Fruit fly (Drosophila melanogaster) whole organism, embryonic: ENCODE data around the gene CG34180.

Experiments used
- Atf-2 ChIP-seq: fragments of 200-800 bp; sonication (Bioruptor generic); optimal IDR thresholded peaks from 2 replicates; lab custom pipeline; 2016; ENCODE audit warnings: missing biosample characterization, missing genetic modification characterization
- BEAF-32 ChIP-seq: fragments of 200-800 bp; sonication (Bioruptor generic); optimal IDR thresholded peaks from 3 replicates; lab custom pipeline; 2017; ENCODE audit warnings: missing biosample characterization, missing genetic modification characterization, mild to moderate bottlenecking, moderate library complexity, missing genetic modification reagents
- Bdp1 ChIP-seq: fragments of 200-800 bp; sonication (Bioruptor generic); optimal IDR thresholded peaks from 3 replicates; lab custom pipeline; 2016; ENCODE audit warnings: missing biosample characterization, missing genetic modification characterization
- CG10274 ChIP-seq: fragments of 200-800 bp; sonication (Bioruptor generic); optimal IDR thresholded peaks from 3 replicates; lab custom pipeline; 2017; ENCODE audit warnings: missing biosample characterization, mild to moderate bottlenecking, missing genetic modification characterization
- CG10462 ChIP-seq: fragments of 200-800 bp; sonication (Bioruptor generic); optimal IDR thresholded peaks from 2 replicates; lab custom pipeline; 2016; ENCODE audit warnings: missing biosample characterization, missing genetic modification characterization
- CG11093 ChIP-seq: fragments of 200-800 bp; sonication (Bioruptor generic); IDR thresholded peaks from 3 replicates; pipeline ENCODE4 v1.3.6; 2022; ENCODE audit warnings: missing biosample characterization, missing genetic modification characterization
- CG13287 ChIP-seq: fragments of 200-800 bp; sonication (Bioruptor generic); IDR thresholded peaks from 2 replicates; pipeline ENCODE4 v1.3.6; 2022; ENCODE audit warnings: missing biosample characterization, missing genetic modification characterization; ENCODE audit not compliant: partially characterized antibody
- CG14667 ChIP-seq: fragments of 200-800 bp; sonication (Bioruptor generic); IDR thresholded peaks from 2 replicates; pipeline ENCODE4 v1.3.6; 2022; ENCODE audit warnings: missing biosample characterization, missing genetic modification characterization
- CG15011 ChIP-seq: fragments of 200-800 bp; sonication (Bioruptor generic); optimal IDR thresholded peaks from 3 replicates; lab custom pipeline; 2018; ENCODE audit warnings: missing biosample characterization, mild to moderate bottlenecking, missing genetic modification characterization
- CG1647 ChIP-seq: fragments of 200-800 bp; sonication (Bioruptor generic); optimal IDR thresholded peaks from 3 replicates; lab custom pipeline; 2016; ENCODE audit warnings: missing biosample characterization, missing genetic modification characterization
- CG18011 ChIP-seq: fragments of 200-800 bp; sonication (Bioruptor generic); optimal IDR thresholded peaks from 2 replicates; lab custom pipeline; 2017; ENCODE audit warnings: missing biosample characterization, missing genetic modification characterization, mild to moderate bottlenecking, moderate library complexity, missing genotype
- CG4360 ChIP-seq: fragments of 200-800 bp; sonication (Bioruptor generic); IDR thresholded peaks from 2 replicates; pipeline ENCODE4 v1.3.6; 2022; ENCODE audit warnings: missing biosample characterization, missing genetic modification characterization
- CG5245 ChIP-seq: fragments of 200-800 bp; sonication (Bioruptor generic); optimal IDR thresholded peaks from 3 replicates; lab custom pipeline; 2016; ENCODE audit warnings: missing biosample characterization, missing genetic modification characterization
- CG6791 ChIP-seq: fragments of 200-800 bp; sonication (Bioruptor generic); IDR thresholded peaks from 3 replicates; pipeline ENCODE4 v1.3.6; 2022; ENCODE audit warnings: missing biosample characterization, missing genetic modification characterization; ENCODE audit not compliant: partially characterized antibody
- CG7786 ChIP-seq: fragments of 200-800 bp; sonication (Bioruptor generic); optimal IDR thresholded peaks from 2 replicates; lab custom pipeline; 2016; ENCODE audit warnings: missing biosample characterization, missing genetic modification characterization
- CG7963 ChIP-seq: fragments of 200-800 bp; sonication (Bioruptor generic); IDR thresholded peaks from 3 replicates; pipeline ENCODE4 v1.3.6; 2022; ENCODE audit warnings: missing biosample characterization, missing genetic modification characterization; ENCODE audit not compliant: partially characterized antibody
- CG7987 ChIP-seq: fragments of 200-800 bp; sonication (Bioruptor generic); optimal IDR thresholded peaks from 2 replicates; lab custom pipeline; 2018; ENCODE audit warnings: missing biosample characterization, mild to moderate bottlenecking, missing genetic modification characterization, moderate library complexity
- CG8388 ChIP-seq: fragments of 200-800 bp; sonication (Bioruptor generic); optimal IDR thresholded peaks from 2 replicates; lab custom pipeline; 2019; ENCODE audit warnings: missing biosample characterization, mild to moderate bottlenecking, missing genetic modification characterization, moderate library complexity
- CG8478 ChIP-seq: fragments of >200 bp; optimal IDR thresholded peaks from 2 replicates; lab custom pipeline; 2018
- CG9797 ChIP-seq: fragments of 200-800 bp; sonication (Bioruptor generic); optimal IDR thresholded peaks from 3 replicates; lab custom pipeline; 2018; ENCODE audit warnings: missing biosample characterization, mild to moderate bottlenecking, missing genetic modification characterization
- CG9817 ChIP-seq: fragments of 200-800 bp; sonication (Bioruptor generic); optimal IDR thresholded peaks from 2 replicates; lab custom pipeline; 2018; ENCODE audit warnings: missing biosample characterization, mild to moderate bottlenecking, missing genetic modification characterization, moderate library complexity
- Fer1 ChIP-seq: fragments of 200-800 bp; sonication (Bioruptor generic); optimal IDR thresholded peaks from 2 replicates; lab custom pipeline; 2017; ENCODE audit warnings: missing biosample characterization, mild to moderate bottlenecking, missing genetic modification characterization
- Hr39 ChIP-seq: fragments of >200 bp; optimal IDR thresholded peaks from 2 replicates; lab custom pipeline; 2017
- Hsf ChIP-seq: fragments of 200-800 bp; sonication (Bioruptor generic); optimal IDR thresholded peaks from 3 replicates; lab custom pipeline; 2016; ENCODE audit warnings: missing biosample characterization, missing genetic modification characterization
- Myb ChIP-seq: fragments of 200-800 bp; sonication (Bioruptor generic); optimal IDR thresholded peaks from 2 replicates; lab custom pipeline; 2016; ENCODE audit warnings: missing biosample characterization, missing genetic modification characterization
- NK7.1 ChIP-seq: fragments of 200-800 bp; sonication (Bioruptor generic); optimal IDR thresholded peaks from 3 replicates; lab custom pipeline; 2016; ENCODE audit warnings: missing biosample characterization, missing genetic modification characterization
- Sin3A ChIP-seq: fragments of >200 bp; optimal IDR thresholded peaks from 2 replicates; lab custom pipeline; 2018
- Six4 ChIP-seq: fragments of 200-800 bp; sonication (Bioruptor generic); optimal IDR thresholded peaks from 2 replicates; lab custom pipeline; 2016; ENCODE audit warnings: missing biosample characterization, missing genetic modification characterization
- ab ChIP-seq: fragments of 200-800 bp; sonication (Bioruptor generic); optimal IDR thresholded peaks from 2 replicates; lab custom pipeline; 2016; ENCODE audit warnings: missing biosample characterization, missing genetic modification characterization
- az2 ChIP-seq: fragments of 200-800 bp; sonication (Bioruptor generic); optimal IDR thresholded peaks from 3 replicates; lab custom pipeline; 2016; ENCODE audit warnings: missing biosample characterization, missing genetic modification characterization
- chm ChIP-seq: fragments of 200-800 bp; sonication (Bioruptor generic); IDR thresholded peaks from 2 replicates; pipeline ENCODE4 v1.3.6; 2022; ENCODE audit warnings: missing biosample characterization, missing genetic modification characterization
- cwo ChIP-seq: fragments of 200-800 bp; sonication (Bioruptor generic); optimal IDR thresholded peaks from 3 replicates; lab custom pipeline; 2017; ENCODE audit warnings: missing biosample characterization, missing genetic modification characterization, mild to moderate bottlenecking, moderate library complexity, missing genetic modification reagents
- dysf ChIP-seq: fragments of 200-800 bp; sonication (Bioruptor generic); IDR thresholded peaks from 3 replicates; pipeline ENCODE4 v1.3.6; 2022; ENCODE audit warnings: missing biosample characterization, missing genetic modification characterization
- gcm2 ChIP-seq: fragments of 200-800 bp; sonication (Bioruptor generic); optimal IDR thresholded peaks from 2 replicates; lab custom pipeline; 2016; ENCODE audit warnings: missing biosample characterization, missing genetic modification characterization
- grn ChIP-seq: fragments of 200-800 bp; sonication (Bioruptor generic); optimal IDR thresholded peaks from 3 replicates; lab custom pipeline; 2017; ENCODE audit warnings: missing biosample characterization, missing genetic modification characterization
- gro ChIP-seq: fragments of 200-800 bp; sonication (Bioruptor generic); optimal IDR thresholded peaks from 2 replicates; lab custom pipeline; 2016; ENCODE audit warnings: missing biosample characterization, missing genetic modification characterization
- gsb-n ChIP-seq: fragments of 200-800 bp; sonication (Bioruptor generic); optimal IDR thresholded peaks from 3 replicates; lab custom pipeline; 2018; ENCODE audit warnings: missing biosample characterization, mild to moderate bottlenecking, missing genetic modification characterization
- h ChIP-seq: fragments of >200 bp; optimal IDR thresholded peaks from 2 replicates; lab custom pipeline; 2017
- inv ChIP-seq: fragments of 200-800 bp; sonication (Bioruptor generic); IDR thresholded peaks from 2 replicates; pipeline ENCODE4 v1.3.6; 2022; ENCODE audit warnings: missing biosample characterization, missing genetic modification characterization; ENCODE audit not compliant: partially characterized antibody
- jing ChIP-seq: fragments of 200-800 bp; sonication (Bioruptor generic); optimal IDR thresholded peaks from 2 replicates; lab custom pipeline; 2018; ENCODE audit warnings: missing biosample characterization, mild to moderate bottlenecking, missing genetic modification characterization
- klu ChIP-seq: fragments of 200-800 bp; sonication (Bioruptor generic); IDR thresholded peaks from 2 replicates; pipeline ENCODE4 v1.3.6; 2022; ENCODE audit warnings: missing biosample characterization, missing genetic modification characterization
- nau ChIP-seq: fragments of 200-800 bp; sonication (Bioruptor generic); optimal IDR thresholded peaks from 3 replicates; lab custom pipeline; 2017; ENCODE audit warnings: missing biosample characterization, mild to moderate bottlenecking, missing genetic modification characterization, missing genetic modification reagents
- oc ChIP-seq: fragments of 200-800 bp; sonication (Bioruptor generic); optimal IDR thresholded peaks from 2 replicates; lab custom pipeline; 2018; ENCODE audit warnings: missing biosample characterization, mild to moderate bottlenecking, missing genetic modification characterization, moderate library complexity
- pan ChIP-seq, 4 experiments: fragments of >200 bp in 3 of 4; fragments of 200-800 bp in 1 of 4; sonication (Bioruptor generic) in 1 of 4; optimal IDR thresholded peaks in 3 of 4; IDR thresholded peaks in 1 of 4; 2 replicates each; pipeline versions ENCODE4 v1.3.6 to Lab custom; 2017 to 2022; ENCODE audit warnings: missing biosample characterization in 2 of 4, missing genetic modification characterization in 2 of 4, mixed read lengths in 1 of 4
- prd ChIP-seq, 3 experiments: fragments of >200 bp in 2 of 3; fragments of 200-800 bp in 1 of 3; sonication (Bioruptor generic) in 1 of 3; optimal IDR thresholded peaks in 2 of 3; IDR thresholded peaks in 1 of 3; 2 replicates in 2 of 3; 3 replicates in 1 of 3; pipeline versions ENCODE4 v1.3.6 to Lab custom; 2017 to 2022; ENCODE audit warnings: missing biosample characterization in 1 of 3, missing genetic modification characterization in 1 of 3
- sd ChIP-seq: fragments of 200-800 bp; sonication (Bioruptor generic); optimal IDR thresholded peaks from 3 replicates; lab custom pipeline; 2018; ENCODE audit warnings: missing biosample characterization, mild to moderate bottlenecking, missing genetic modification characterization, moderate library complexity
- sob ChIP-seq: fragments of 200-800 bp; sonication (Bioruptor generic); IDR thresholded peaks from 2 replicates; pipeline ENCODE4 v1.3.6; 2022; ENCODE audit warnings: missing biosample characterization, missing genetic modification characterization
- toy ChIP-seq: fragments of 200-800 bp; sonication (Bioruptor generic); IDR thresholded peaks from 2 replicates; pipeline ENCODE4 v1.3.6; 2022; ENCODE audit warnings: missing biosample characterization, missing genetic modification characterization
- tx ChIP-seq: fragments of 200-800 bp; sonication (Bioruptor generic); optimal IDR thresholded peaks from 2 replicates; lab custom pipeline; 2016; ENCODE audit warnings: missing biosample characterization, missing genetic modification characterization
- yki ChIP-seq: fragments of >200 bp; optimal IDR thresholded peaks from 3 replicates; lab custom pipeline; 2018

Gene CG34180

DNA sequence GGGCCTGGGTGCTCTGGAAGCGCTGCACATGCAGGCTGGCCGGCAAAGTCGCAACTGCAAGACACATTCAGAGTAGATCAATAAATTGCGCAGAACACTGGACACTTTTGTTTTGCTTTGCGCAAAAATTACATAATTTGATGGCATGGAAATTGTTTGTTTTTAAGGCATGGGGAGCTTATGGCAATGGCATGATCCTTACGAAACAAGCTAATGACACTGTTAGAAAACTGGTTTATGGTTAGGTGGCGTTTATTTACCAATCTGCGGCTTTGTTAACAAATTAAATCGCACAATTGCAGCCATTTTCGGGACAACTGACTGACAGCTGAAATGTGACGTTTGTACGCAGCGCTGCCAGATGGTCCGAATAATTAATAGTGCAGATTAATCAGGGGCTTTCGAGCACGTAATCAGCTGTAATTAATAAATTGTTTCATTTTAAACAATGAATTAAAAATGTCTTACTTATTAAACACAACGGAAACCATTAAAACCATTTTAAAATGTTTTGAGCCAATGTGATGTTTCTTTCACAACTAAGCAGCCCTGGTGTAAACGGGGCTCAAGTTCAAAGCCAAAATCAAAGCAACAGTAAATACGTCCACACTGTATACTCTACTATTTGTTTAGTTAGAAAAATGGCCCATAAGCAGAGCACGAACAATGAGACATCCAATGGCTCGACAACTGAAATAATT lies 2.2 kb downstream of the CG34180 start, which contains the start of the genes ND-51 and CG13994 (continued):
- TF ChIP-seq CG18011 (GFP tag; lab: Kevin White, UChicago) (peak; percentile 63), CG5245 (GFP tag; lab: Kevin White, UChicago) (peak; percentile 85), h (lab: Kevin White, UChicago) (no peak), CG7963 (GFP tag; lab: Robert Waterston, UW) (0 out of 3 replicates have a peak, but pooled peaks have one; percentile 1), nau (no peak), CG4360 (GFP tag; lab: Robert Waterston, UW) (0 out of 2 replicates have a peak, but pooled peaks have one; percentile 45), oc (tag; lab: Kevin White, UChicago) (peak; percentile 78), prd (optimal IDR thresholded peaks at IDR 0.05; lab: Kevin White, UChicago) (no peak), prd (GFP tag; IDR thresholded peaks at IDR 0.05; lab: Robert Waterston, UW) (peak; percentile 86), gcm2 (GFP tag; lab: Kevin White, UChicago) (peak; percentile 2), Hr39 (lab: Kevin White, UChicago) (no peak), chm (GFP tag; lab: Robert Waterston, UW) (peak; percentile 70; the same call in 1 of the 2 replicates), CG1647 (peak; percentile 83), yki (lab: Kevin White, UChicago) (no peak), CG10274 (GFP tag; lab: Kevin White, UChicago) (peak; percentile 17), CG9817 (tag; lab: Kevin White, UChicago) (peak; percentile 87), CG7786 (GFP tag; lab: Kevin White, UChicago) (peak; percentile 73), NK7.1 (GFP tag; lab: Kevin White, UChicago) (peak; percentile 57), klu (GFP tag; lab: Robert Waterston, UW) (peak; percentile 71), Myb (peak; percentile 68), tx (GFP tag; lab: Kevin White, UChicago) (peak; percentile 88), CG8478 (lab: Kevin White, UChicago) (no peak), Sin3A (lab: Kevin White, UChicago) (peak; percentile 87), CG9797 (peak; percentile 83), BEAF-32 (peak; percentile 58), gsb-n (tag; lab: Kevin White, UChicago) (no peak), Fer1 (peak; percentile 79), Atf-2 (GFP tag; lab: Kevin White, UChicago) (peak; percentile 85), toy (GFP tag; lab: Robert Waterston, UW) (peak; percentile 45; the same call in 1 of the 2 replicates), ab (peak; percentile 1), sob (peak; percentile 91), CG15011 (GFP tag; lab: Kevin White, UChicago) (no peak), jing (GFP tag; lab: Kevin White, UChicago) (no peak), Six4 (GFP tag; lab: Kevin White, UChicago) (peak; percentile 78), pan (optimal IDR thresholded peaks at IDR 0.05; lab: Kevin White, UChicago) (no peak), pan (GFP tag; optimal IDR thresholded peaks at IDR 0.05 in 1 of 2, IDR thresholded peaks at IDR 0.05 in 1 of 2) (peak in 1 of 2 experiments; percentile 85), Hsf (GFP tag; lab: Kevin White, UChicago) (peak; percentile 91), CG11093 (GFP tag; lab: Robert Waterston, UW) (peak; percentile 71; the same call in 2 of the 3 replicates), gro (peak; percentile 87), grn (no peak), CG8388 (peak; percentile 80), sd (no peak), inv (GFP tag; lab: Robert Waterston, UW) (no peak), cwo (GFP tag; lab: Kevin White, UChicago) (peak; percentile 70), dysf (GFP tag; lab: Robert Waterston, UW) (peak; percentile 84), Bdp1 (GFP tag; lab: Kevin White, UChicago) (peak; percentile 69), CG13287 (peak; percentile 52; the same call in 1 of the 2 replicates), az2 (GFP tag; lab: Kevin White, UChicago) (peak; percentile 84), CG7987 (peak; percentile 20), CG6791 (GFP tag; lab: Robert Waterston, UW) (no peak), CG14667 (GFP tag; lab: Robert Waterston, UW) (peak; percentile 64), CG10462 (GFP tag; lab: Kevin White, UChicago) (peak; percentile 28)
